Worm (Caenorhabditis elegans): ENCODE results near the gene ceh-19.

Gene ceh-19

DNA sequence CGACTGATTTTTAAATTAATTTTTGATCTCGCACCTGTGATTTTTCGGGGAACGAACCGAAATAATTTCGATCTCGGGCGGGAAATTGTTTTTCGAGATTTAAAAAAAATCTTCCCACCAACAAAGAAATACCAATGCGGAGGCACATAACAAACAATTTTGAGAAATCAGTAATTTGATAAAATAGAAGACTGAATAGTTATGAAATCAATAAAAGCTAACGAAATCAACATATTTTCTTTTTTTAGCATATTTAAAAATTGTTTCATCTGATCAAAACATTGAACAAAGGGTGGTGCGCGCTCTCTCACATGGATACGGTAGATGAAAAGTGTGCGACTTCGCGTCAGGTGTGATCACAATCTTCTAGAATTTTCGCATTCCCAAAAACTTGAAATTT is 2.3 kb upstream of the ceh-19 start (continued):
- TF ChIP-seq K12H6.12 (tag; optimal IDR thresholded peaks at IDR 0.05) (no peak), B0019.2 (GFP tag; conservative IDR thresholded peaks at IDR 0.05) (peak; percentile 73), him-1 (tag; optimal IDR thresholded peaks at IDR 0.05) (peak; percentile 7), unc-130 (GFP tag; optimal IDR thresholded peaks at IDR 0.05) (peak; percentile 77), hmg-1.2 (GFP tag; IDR thresholded peaks at IDR 0.05) (peak; percentile 24; the same call in 1 of the 2 replicates), mcd-1 (GFP tag; IDR thresholded peaks at IDR 0.05) (no peak), sea-2 (GFP tag; IDR thresholded peaks at IDR 0.05) (no peak), snpc-1.3 (tag; optimal IDR thresholded peaks at IDR 0.05; ENCODE audit: insufficient read depth) (peak; percentile 83), Y95B8A.8 (GFP tag; IDR thresholded peaks at IDR 0.05) (peak; percentile 44; the same call in 1 of the 2 replicates), bed-2 (GFP tag; IDR thresholded peaks at IDR 0.05) (no peak), egl-44 (GFP tag; IDR thresholded peaks at IDR 0.05) (no peak), rcor-1 (GFP tag; IDR thresholded peaks at IDR 0.05) (no peak), fkh-3 (tag; optimal IDR thresholded peaks at IDR 0.05) (no peak), aptf-3 (GFP tag; IDR thresholded peaks at IDR 0.05) (no peak), snpc-4 (GFP tag; optimal IDR thresholded peaks at IDR 0.05) (peak; percentile 4), snpc-4 (tag; optimal IDR thresholded peaks at IDR 0.05) (peak in 2 of 4 experiments; percentile 44 to 49), rpc-1 (optimal IDR thresholded peaks at IDR 0.05) (no peak), rpc-1 (tag; optimal IDR thresholded peaks at IDR 0.05) (no peak), nhr-27 (tag; optimal IDR thresholded peaks at IDR 0.05) (no peak), lin-26 (GFP tag; IDR thresholded peaks at IDR 0.05) (no peak), rec-8 (tag; optimal IDR thresholded peaks at IDR 0.05) (no peak), lin-35 (GFP tag; optimal IDR thresholded peaks at IDR 0.05) (no peak), athp-1 (tag; optimal IDR thresholded peaks at IDR 0.05) (no peak), mel-28 (tag; optimal IDR thresholded peaks at IDR 0.05; ENCODE audit: borderline replicate concordance) (no peak), attf-6 (GFP tag; IDR thresholded peaks at IDR 0.05) (no peak), zfh-2 (GFP tag; conservative IDR thresholded peaks at IDR 0.05) (no peak), F33H1.4 (GFP tag; IDR thresholded peaks at IDR 0.05) (peak; percentile 66), F49E8.2 (tag; optimal IDR thresholded peaks at IDR 0.05; ENCODE audit: insufficient read depth) (peak; percentile 81), akir-1 (GFP tag; optimal IDR thresholded peaks at IDR 0.05) (no peak), repo-1 (tag; optimal IDR thresholded peaks at IDR 0.05) (no peak), dox-1 (GFP tag; IDR thresholded peaks at IDR 0.05) (peak; percentile 54)

DNA sequence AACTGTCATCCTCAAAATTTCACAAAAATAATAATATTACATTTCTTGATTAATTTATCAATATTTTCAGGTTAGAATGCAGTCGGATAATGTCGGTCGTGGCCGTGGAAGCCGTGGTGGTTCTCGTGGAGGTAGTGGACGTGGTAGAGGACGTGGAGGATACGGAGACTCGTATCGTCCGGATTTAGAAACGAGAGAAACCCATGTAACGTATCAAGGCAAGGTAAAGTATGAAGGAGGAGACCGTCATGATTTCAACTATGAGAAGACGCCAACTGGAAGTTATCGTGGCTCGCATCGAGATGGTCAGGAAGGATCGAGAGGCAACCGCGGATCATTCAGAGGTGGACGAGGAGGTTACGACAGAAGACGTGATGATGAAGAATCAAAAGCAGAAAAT is 1.8 kb upstream of the ceh-19 start, which contains the start of gene frpr-10:
TSS of gene frpr-10 (plus strand) at position 301 of the 400 bp plus-strand sequence.
- 0 out of 2 replicates have a peak, but pooled peaks have one; percentile 20 for TF ChIP-seq zfh-2 (GFP tag; conservative IDR thresholded peaks at IDR 0.05)
- no peak for TF ChIP-seq rpc-1 (optimal IDR thresholded peaks at IDR 0.05)
- no peak for TF ChIP-seq rpc-1 (tag; optimal IDR thresholded peaks at IDR 0.05)

DNA sequence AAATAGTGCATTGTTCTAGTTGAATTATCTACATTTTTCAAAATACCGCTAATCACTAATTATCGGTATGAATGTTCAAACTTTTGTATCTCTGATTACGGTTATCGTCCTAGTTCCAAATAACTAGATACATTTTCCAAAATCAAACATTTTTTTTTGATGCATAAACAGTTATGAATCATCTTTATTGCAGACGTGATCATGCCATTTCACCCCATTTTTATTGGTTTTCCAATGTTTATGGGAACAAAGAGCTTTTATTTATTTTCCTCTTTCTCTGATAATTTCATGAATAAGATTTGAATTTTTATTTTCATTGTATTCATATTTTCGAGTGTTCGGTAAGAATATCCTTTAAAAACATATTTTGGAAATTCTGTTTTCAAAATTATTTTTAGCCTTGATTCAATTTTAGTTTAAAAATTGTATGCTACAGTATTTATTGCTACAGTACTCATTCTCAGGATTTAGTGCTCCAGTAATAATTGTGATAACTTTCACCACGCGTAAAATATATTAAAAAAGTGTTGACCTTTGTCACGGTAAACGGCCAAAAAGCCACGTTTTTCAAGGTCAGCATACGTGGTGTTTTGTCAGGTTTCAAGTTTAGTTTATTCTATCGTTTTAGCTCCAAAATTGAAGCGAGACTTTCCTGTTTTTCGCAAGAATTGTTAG is 1.0 kb upstream of the ceh-19 start, which contains the start of gene csr-1:
TSS of gene csr-1 (plus strand) at position 625 of the 675 bp plus-strand sequence.
- TF ChIP-seq hmg-20 (GFP tag; IDR thresholded peaks at IDR 0.05) (no peak), snpc-1.3 (tag; optimal IDR thresholded peaks at IDR 0.05; ENCODE audit: insufficient read depth) (no peak), B0019.2 (GFP tag; conservative IDR thresholded peaks at IDR 0.05) (no peak), repo-1 (tag; optimal IDR thresholded peaks at IDR 0.05) (no peak), ztf-3 (GFP tag; optimal IDR thresholded peaks at IDR 0.05) (no peak), Y95B8A.8 (GFP tag; IDR thresholded peaks at IDR 0.05) (no peak), mcd-1 (GFP tag; IDR thresholded peaks at IDR 0.05) (no peak), T26A5.8 (tag; optimal IDR thresholded peaks at IDR 0.05) (no peak), lsl-1 (GFP tag; optimal IDR thresholded peaks at IDR 0.05) (no peak)

All from whole organism, young adult.